Worm (Caenorhabditis elegans): ENCODE measurements around the gene C17C3.15.

- TF ChIP-seq lsy-2 (tag; optimal IDR thresholded peaks at IDR 0.05) = no peak
- TF ChIP-seq ztf-11 (tag; optimal IDR thresholded peaks at IDR 0.05) = no peak
- TF ChIP-seq nhr-12 (tag; optimal IDR thresholded peaks at IDR 0.05) = no peak
- TF ChIP-seq lin-32 (GFP tag; optimal IDR thresholded peaks at IDR 0.05) = no peak
- no peak for TF ChIP-seq tbx-8 (GFP tag; optimal IDR thresholded peaks at IDR 0.05)
- no peak for TF ChIP-seq nhr-28 (tag; optimal IDR thresholded peaks at IDR 0.05)
- TF ChIP-seq mab-5 (tag; optimal IDR thresholded peaks at IDR 0.05) = no peak
These were observed 18.9 kb upstream of the C17C3.15 start, which contains the start of gene C17C3.5 for ce11 chrII:5551517-5551916.
